Fruit fly (Drosophila melanogaster) Kc167 (cell line): ENCODE measurements around the gene dpy.

Experiments used
- Myc ChIP-seq: fragments of >200 bp; optimal IDR thresholded peaks from 2 replicates; lab custom pipeline; 2017; ENCODE audit warnings: missing external identifiers
- Sin3A ChIP-seq: fragments of >200 bp; optimal IDR thresholded peaks from 2 replicates; lab custom pipeline; 2018; ENCODE audit warnings: missing external identifiers
- h ChIP-seq: fragments of >200 bp; optimal IDR thresholded peaks from 3 replicates; lab custom pipeline; 2018; ENCODE audit warnings: missing external identifiers
- insv ChIP-seq: fragments of >200 bp; optimal IDR thresholded peaks from 3 replicates; lab custom pipeline; 2018; ENCODE audit warnings: missing external identifiers
- psq ChIP-seq: fragments of >200 bp; optimal IDR thresholded peaks from 2 replicates; lab custom pipeline; 2017; ENCODE audit warnings: missing external identifiers
- ttk ChIP-seq: sonication (Bioruptor generic); optimal IDR thresholded peaks from 2 replicates; lab custom pipeline; 2017; ENCODE audit warnings: missing external identifiers

The dpy gene

dm6 chr2L:4614140-4614642, at the start of gene dpy:
dpy (minus strand) TSS chr2L:4614300.
- no peak for TF ChIP-seq Myc (lab: Kevin White, UChicago)
- no peak for TF ChIP-seq h
- no peak for TF ChIP-seq Sin3A
- no peak for TF ChIP-seq psq (lab: Kevin White, UChicago)
- no peak for TF ChIP-seq ttk
- TF ChIP-seq insv: no peak

dm6 chr2L:4660932-4661331, 46.8 kb upstream of the dpy start:
- TF ChIP-seq insv (no peak), psq (lab: Kevin White, UChicago) (no peak), ttk (no peak), Myc (lab: Kevin White, UChicago) (no peak), Sin3A (no peak), h (no peak)

dm6 chr2L:4650752-4651453, 36.8 kb upstream of the dpy start, which contains the start of gene CG3355:
CG3355 (plus strand) TSS chr2L:4651403.
- TF ChIP-seq Myc (lab: Kevin White, UChicago): no peak
- TF ChIP-seq ttk: no peak
- no peak for TF ChIP-seq Sin3A
- TF ChIP-seq h: no peak
- no peak for TF ChIP-seq insv
- no peak for TF ChIP-seq psq (lab: Kevin White, UChicago)

- TF ChIP-seq Sin3A (no peak), h (no peak), Myc (lab: Kevin White, UChicago) (no peak), insv (no peak), psq (lab: Kevin White, UChicago) (no peak)
These were observed 34.7 kb upstream of the dpy start for dm6 chr2L:4648804-4649203.

- no peak for TF ChIP-seq insv
- TF ChIP-seq psq (lab: Kevin White, UChicago): no peak
- TF ChIP-seq Sin3A: no peak
- no peak for TF ChIP-seq h
- no peak for TF ChIP-seq Myc (lab: Kevin White, UChicago)
- no peak for TF ChIP-seq ttk
These were observed 32.7 kb upstream of the dpy start, which contains the start of gene CG43798 for dm6 chr2L:4646751-4647150. CG43798 (plus strand) TSS chr2L:4647051.

dm6 chr2L:4642672-4643071, 28.6 kb upstream of the dpy start, which contains the start of gene CG15635:
CG15635 (plus strand) TSS chr2L:4642972.
- no peak for TF ChIP-seq h
- TF ChIP-seq ttk: no peak

- TF ChIP-seq psq (lab: Kevin White, UChicago): no peak
- TF ChIP-seq h: no peak
- no peak for TF ChIP-seq insv
- no peak for TF ChIP-seq Myc (lab: Kevin White, UChicago)
- no peak for TF ChIP-seq ttk
- TF ChIP-seq Sin3A: no peak
These were observed 26.9 kb upstream of the dpy start, which contains the start of gene BG642163 for dm6 chr2L:4640996-4641395. BG642163 (plus strand) TSS chr2L:4641296.

dm6 chr2L:4635376-4635775, 21.3 kb upstream of the dpy start:
- TF ChIP-seq ttk (no peak), Sin3A (no peak), Myc (lab: Kevin White, UChicago) (no peak), h (no peak), psq (lab: Kevin White, UChicago) (no peak), insv (no peak)

dm6 chr2L:4632997-4633396, 18.9 kb upstream of the dpy start:
- TF ChIP-seq psq (lab: Kevin White, UChicago): no peak
- no peak for TF ChIP-seq h
- TF ChIP-seq ttk: no peak
- no peak for TF ChIP-seq Sin3A
- TF ChIP-seq insv: no peak
- TF ChIP-seq Myc (lab: Kevin White, UChicago): no peak

- TF ChIP-seq ttk (no peak), h (no peak), Myc (lab: Kevin White, UChicago) (no peak), psq (lab: Kevin White, UChicago) (no peak), Sin3A (no peak), insv (no peak)
These were observed 12.9 kb upstream of the dpy start for dm6 chr2L:4626994-4627393.

- TF ChIP-seq Sin3A (no peak), insv (no peak), h (no peak), ttk (no peak), psq (lab: Kevin White, UChicago) (no peak), Myc (lab: Kevin White, UChicago) (no peak)
These were observed 7.8 kb upstream of the dpy start for dm6 chr2L:4621926-4622325.

- TF ChIP-seq Myc (lab: Kevin White, UChicago) (no peak), ttk (no peak), Sin3A (no peak), h (no peak), insv (no peak), psq (lab: Kevin White, UChicago) (no peak)
These were observed 5.1 kb upstream of the dpy start for dm6 chr2L:4619172-4619571.

dm6 chr2L:4599812-4600454, 14.2 kb downstream of the dpy start:
- TF ChIP-seq Sin3A: no peak
- TF ChIP-seq h: no peak
- TF ChIP-seq Myc (lab: Kevin White, UChicago): no peak
- no peak for TF ChIP-seq psq (lab: Kevin White, UChicago)
- TF ChIP-seq ttk: no peak
- no peak for TF ChIP-seq insv
